Worm (Caenorhabditis elegans): ENCODE measurements around the gene sth-1.

Gene sth-1

DNA sequence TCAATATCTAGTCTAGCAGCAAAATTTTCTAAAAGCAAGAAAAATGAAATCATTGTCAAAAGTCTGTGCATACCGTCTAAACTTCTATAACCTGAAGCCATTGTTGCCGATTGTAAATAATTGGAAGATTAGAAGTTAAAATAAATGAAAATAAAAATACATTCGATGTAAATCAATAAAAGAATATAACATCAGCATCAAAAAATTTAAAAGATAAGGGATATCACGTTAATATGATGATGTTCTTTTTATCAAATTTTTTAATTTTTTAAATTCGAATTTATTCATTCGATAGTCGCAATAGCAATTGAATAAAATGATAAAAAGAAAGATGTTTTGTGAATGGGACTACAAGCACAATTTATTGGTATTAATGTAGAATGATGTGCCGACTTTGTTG lies 33.2 kb downstream of the sth-1 start, which contains the start of gene C09H5.7:
C09H5.7 (minus strand) TSS at position 101 of the 400 bp plus-strand sequence.
- TF ChIP-seq tbx-2 (tag; optimal IDR thresholded peaks at IDR 0.05), result no peak
- no peak for TF ChIP-seq ceh-6 (GFP tag; optimal IDR thresholded peaks at IDR 0.05)
- TF ChIP-seq ceh-18 (tag; optimal IDR thresholded peaks at IDR 0.05), result no peak
- TF ChIP-seq pha-4 (tag; optimal IDR thresholded peaks at IDR 0.05), result no peak
- TF ChIP-seq unc-86 (tag; optimal IDR thresholded peaks at IDR 0.05), result no peak
- TF ChIP-seq ceh-24 (tag; optimal IDR thresholded peaks at IDR 0.05), result no peak
- no peak for TF ChIP-seq pha-2 (tag; optimal IDR thresholded peaks at IDR 0.05)
- TF ChIP-seq pax-1 (tag; optimal IDR thresholded peaks at IDR 0.05), result no peak
- no peak for TF ChIP-seq hlh-8 (tag; optimal IDR thresholded peaks at IDR 0.05)
- TF ChIP-seq madf-2 (tag; optimal IDR thresholded peaks at IDR 0.05), result no peak
- TF ChIP-seq ttx-3 (tag; optimal IDR thresholded peaks at IDR 0.05), result no peak
- no peak for TF ChIP-seq sox-2 (GFP tag; IDR thresholded peaks at IDR 0.05)
- no peak for TF ChIP-seq ets-4 (tag; optimal IDR thresholded peaks at IDR 0.05)
- no peak for TF ChIP-seq K09A11.1 (tag; optimal IDR thresholded peaks at IDR 0.05; ENCODE audit: insufficient read depth)
- no peak for TF ChIP-seq eyg-1 (tag; optimal IDR thresholded peaks at IDR 0.05)
- TF ChIP-seq nhr-232 (tag; optimal IDR thresholded peaks at IDR 0.05), result no peak
- TF ChIP-seq lim-6 (tag; optimal IDR thresholded peaks at IDR 0.05), result no peak
- no peak for TF ChIP-seq ceh-48 (tag; optimal IDR thresholded peaks at IDR 0.05)

DNA sequence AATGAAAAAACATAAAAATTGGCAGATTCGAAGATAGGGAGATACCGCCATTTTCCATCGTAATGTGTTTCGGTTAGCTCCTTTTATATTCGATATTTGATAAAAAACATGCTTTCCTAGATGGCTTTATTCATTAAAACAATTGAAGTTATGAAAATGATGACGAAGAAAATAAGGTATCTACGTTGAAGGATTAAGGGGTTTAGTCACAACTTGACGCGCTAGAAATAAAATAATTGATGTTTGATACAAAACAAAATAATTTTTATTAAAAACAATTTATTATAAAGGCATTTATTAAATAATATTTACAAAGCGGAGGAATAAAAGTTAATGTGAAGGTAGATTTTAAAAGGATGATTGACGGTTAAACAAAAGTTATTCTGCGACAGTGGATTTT lies 38.6 kb downstream of the sth-1 start, which contains the start of gene str-130:
str-130 (minus strand) TSS at position 101 of the 400 bp plus-strand sequence.
- TF ChIP-seq madf-2 (tag; optimal IDR thresholded peaks at IDR 0.05) (no peak), npax-4 (tag; optimal IDR thresholded peaks at IDR 0.05) (no peak), ceh-22 (tag; optimal IDR thresholded peaks at IDR 0.05) (no peak), sdc-2 (tag; optimal IDR thresholded peaks at IDR 0.05) (no peak), pax-1 (tag; optimal IDR thresholded peaks at IDR 0.05) (no peak), pag-3 (tag; optimal IDR thresholded peaks at IDR 0.05; ENCODE audit: borderline replicate concordance) (no peak), fkh-10 (GFP tag; optimal IDR thresholded peaks at IDR 0.05) (no peak), ref-2 (tag; optimal IDR thresholded peaks at IDR 0.05) (no peak), eyg-1 (tag; optimal IDR thresholded peaks at IDR 0.05) (no peak), ahr-1 (tag; optimal IDR thresholded peaks at IDR 0.05) (no peak), K09A11.1 (tag; optimal IDR thresholded peaks at IDR 0.05; ENCODE audit: insufficient read depth) (no peak), hlh-6 (tag; optimal IDR thresholded peaks at IDR 0.05) (no peak), che-1 (tag; optimal IDR thresholded peaks at IDR 0.05) (no peak), ceh-18 (tag; optimal IDR thresholded peaks at IDR 0.05) (no peak)

DNA sequence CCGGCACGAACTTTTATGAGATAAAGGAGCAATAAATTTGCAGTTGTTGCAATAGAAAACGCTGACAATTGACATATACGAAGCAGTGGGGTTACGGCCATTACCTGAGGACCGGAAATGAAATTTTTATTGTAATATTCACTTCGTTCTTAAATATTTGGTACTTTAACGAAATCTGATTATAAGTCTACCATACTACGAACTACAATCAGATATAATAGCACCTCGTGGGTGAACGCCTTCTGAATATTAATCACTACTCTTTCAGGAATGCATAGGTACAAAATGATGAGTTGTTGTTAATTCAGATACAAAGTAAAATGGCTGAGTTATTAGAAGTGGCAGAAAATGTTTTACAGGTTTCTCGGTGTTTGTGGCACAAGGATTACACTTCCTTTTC lies 40.4 kb downstream of the sth-1 start, which contains the start of gene str-129:
str-129 (minus strand) TSS at position 101 of the 400 bp plus-strand sequence.
- TF ChIP-seq tbx-7 (tag; optimal IDR thresholded peaks at IDR 0.05), result no peak
- no peak for TF ChIP-seq odd-2 (tag; optimal IDR thresholded peaks at IDR 0.05)
- no peak for TF ChIP-seq unc-3 (GFP tag; conservative IDR thresholded peaks at IDR 0.05)
- no peak for TF ChIP-seq unc-3 (tag; optimal IDR thresholded peaks at IDR 0.05)

DNA sequence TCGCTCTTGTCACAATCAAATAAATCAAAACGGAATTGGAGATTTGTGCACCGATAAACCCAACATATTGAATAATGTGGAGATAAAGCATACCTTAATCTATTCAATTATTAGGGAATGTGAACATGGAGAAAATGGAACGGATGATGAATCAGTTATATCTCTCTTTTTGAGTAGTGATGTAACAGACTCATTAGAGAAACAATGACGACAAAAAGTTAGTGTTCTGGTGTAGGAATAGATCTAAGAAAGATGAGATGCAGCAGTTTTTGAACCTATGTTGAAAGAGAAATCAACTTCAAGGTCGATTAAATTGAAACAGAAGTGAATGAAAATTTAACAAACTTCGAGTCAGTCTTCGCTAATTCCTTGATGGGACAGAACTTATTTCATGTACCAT lies 43.4 kb downstream of the sth-1 start, which contains the start of gene str-146:
str-146 (minus strand) TSS at position 101 of the 400 bp plus-strand sequence.
- no peak for TF ChIP-seq unc-86 (tag; optimal IDR thresholded peaks at IDR 0.05)
- TF ChIP-seq ceh-31 (tag; optimal IDR thresholded peaks at IDR 0.05), result no peak
- TF ChIP-seq pax-1 (tag; optimal IDR thresholded peaks at IDR 0.05), result no peak
- no peak for TF ChIP-seq ahr-1 (tag; optimal IDR thresholded peaks at IDR 0.05)
- TF ChIP-seq unc-3 (GFP tag; conservative IDR thresholded peaks at IDR 0.05), result no peak
- TF ChIP-seq unc-3 (tag; optimal IDR thresholded peaks at IDR 0.05), result no peak

DNA sequence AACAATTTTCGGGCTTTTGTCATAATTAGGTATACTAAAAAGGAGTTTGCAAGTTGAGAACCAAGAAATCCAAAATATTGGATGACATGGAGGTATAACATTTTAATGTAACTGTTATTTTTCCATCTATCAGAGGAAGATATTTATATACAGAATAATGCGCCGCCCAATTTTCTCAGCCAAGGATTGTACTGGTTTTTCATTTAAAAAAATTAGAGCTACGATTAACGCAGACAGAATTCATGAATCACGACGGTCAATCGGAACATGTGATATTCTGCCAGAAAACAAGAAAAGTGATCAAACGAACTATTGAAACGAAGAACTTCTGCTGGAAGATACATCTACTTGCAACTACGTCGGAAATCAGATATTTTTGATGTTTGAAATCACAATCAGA lies 46.3 kb downstream of the sth-1 start, which contains the start of gene str-145:
str-145 (minus strand) TSS at position 101 of the 400 bp plus-strand sequence.
- no peak for TF ChIP-seq hlh-13 (GFP tag; optimal IDR thresholded peaks at IDR 0.05)
- no peak for TF ChIP-seq lin-11 (tag; optimal IDR thresholded peaks at IDR 0.05)
- TF ChIP-seq unc-55 (GFP tag; optimal IDR thresholded peaks at IDR 0.05), result no peak
- no peak for TF ChIP-seq F13H6.1 (tag; optimal IDR thresholded peaks at IDR 0.05)
- no peak for TF ChIP-seq zip-5 (tag; optimal IDR thresholded peaks at IDR 0.05)
- TF ChIP-seq T23F11.4 (GFP tag; optimal IDR thresholded peaks at IDR 0.05), result no peak
- no peak for TF ChIP-seq sox-4 (tag; optimal IDR thresholded peaks at IDR 0.05)
- no peak for TF ChIP-seq pha-2 (tag; optimal IDR thresholded peaks at IDR 0.05)

Data from whole organism, late embryonic.